Fruit fly (Drosophila melanogaster) whole organism: ENCODE measurements around the gene dsd.

Source experiments
- CG8478 ChIP-seq: fragments of >200 bp; optimal IDR thresholded peaks from 2 replicates; lab custom pipeline; 2018; ENCODE audit warnings: inconsistent platforms
- Dll ChIP-seq: fragments of >200 bp; optimal IDR thresholded peaks from 2 replicates; lab custom pipeline; 2017
- EcR ChIP-seq, 2 experiments: fragments of >200 bp; optimal IDR thresholded peaks; 2 replicates each; lab custom pipeline; 2017; ENCODE audit warnings: missing biosample characterization in 2 of 2, missing genetic modification characterization in 2 of 2, missing genetic modification reagents in 2 of 2
- pan ChIP-seq: fragments of >200 bp; optimal IDR thresholded peaks from 2 replicates; lab custom pipeline; 2017
- psq ChIP-seq: fragments of >200 bp; optimal IDR thresholded peaks from 2 replicates; lab custom pipeline; 2017
- usp ChIP-seq: fragments of >200 bp; optimal IDR thresholded peaks from 2 replicates; lab custom pipeline; 2017; ENCODE audit warnings: missing biosample characterization, missing genetic modification characterization, mixed read lengths

DNA sequence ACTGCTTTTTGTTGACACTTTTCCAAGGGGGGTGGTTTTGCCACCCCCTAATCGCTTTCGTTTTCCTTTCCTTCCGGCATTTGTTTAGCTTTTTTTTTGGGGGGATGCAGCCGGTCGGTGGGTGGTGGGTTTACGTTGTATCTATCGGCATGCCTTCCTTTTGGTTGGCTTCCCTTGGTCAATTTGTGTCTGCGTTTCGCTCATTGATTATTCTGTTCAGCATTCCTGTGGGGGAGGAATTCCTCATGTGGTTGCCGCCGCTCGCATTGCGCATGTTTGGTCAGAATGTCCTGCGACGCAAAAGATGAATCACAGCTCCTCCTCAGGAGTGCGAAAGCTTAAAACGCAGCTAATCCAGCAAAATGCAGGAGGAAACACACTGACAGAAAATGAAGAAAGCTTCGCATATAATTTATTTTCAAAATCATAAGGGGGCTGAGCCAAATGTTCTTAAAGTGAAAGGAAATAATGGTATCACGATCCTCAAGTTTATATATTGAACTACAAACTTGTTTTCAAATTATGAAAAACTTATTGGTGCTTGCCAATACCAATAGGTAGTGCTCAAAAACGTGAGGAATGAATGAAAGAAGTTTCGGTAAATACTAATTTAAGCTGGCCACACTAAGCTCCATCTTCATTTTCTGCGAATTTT lies 45.1 kb upstream of the dsd start, which contains the start of gene RpS10a:
- TF ChIP-seq EcR (GFP tag; optimal IDR thresholded peaks at IDR 0.05; lab: Kevin White, UChicago) (no peak), psq (lab: Kevin White, UChicago) (no peak), CG8478 (lab: Kevin White, UChicago) (no peak), pan (lab: Kevin White, UChicago) (no peak), usp (GFP tag; lab: Kevin White, UChicago) (no peak), Dll (lab: Kevin White, UChicago) (no peak)
